Worm (Caenorhabditis elegans) whole organism, mixed stage, embryonic: Measurements from ENCODE around the gene Y48E1C.2.
A peak's percentile ranks its signal among the peaks of the same experiment; 100 is the strongest.

ENCODE experiments used
- mab-5 ChIP-seq: fragments of 150-350 bp; optimal IDR thresholded peaks from 2 replicates; lab custom pipeline; 2014; ENCODE audit warnings: missing biosample characterization, missing genetic modification characterization
- nhr-12 ChIP-seq: fragments of 150-350 bp; optimal IDR thresholded peaks from 2 replicates; lab custom pipeline; 2014; ENCODE audit warnings: missing biosample characterization, missing genetic modification characterization
- pha-4 ChIP-seq: fragments of 150-350 bp; optimal IDR thresholded peaks from 2 replicates; lab custom pipeline; 2018; ENCODE audit warnings: missing biosample characterization, missing genetic modification reagents, missing genetic modification characterization
- unc-120 ChIP-seq: sonication (generic microtip); optimal IDR thresholded peaks from 2 replicates; lab custom pipeline; 2017; ENCODE audit warnings: missing genetic modification characterization, missing compliant biosample characterization; ENCODE audit not compliant: poor library complexity, severe bottlenecking
- ztf-11 ChIP-seq: fragments of 150-350 bp; optimal IDR thresholded peaks from 2 replicates; lab custom pipeline; 2014; ENCODE audit warnings: missing biosample characterization, missing genetic modification characterization

DNA sequence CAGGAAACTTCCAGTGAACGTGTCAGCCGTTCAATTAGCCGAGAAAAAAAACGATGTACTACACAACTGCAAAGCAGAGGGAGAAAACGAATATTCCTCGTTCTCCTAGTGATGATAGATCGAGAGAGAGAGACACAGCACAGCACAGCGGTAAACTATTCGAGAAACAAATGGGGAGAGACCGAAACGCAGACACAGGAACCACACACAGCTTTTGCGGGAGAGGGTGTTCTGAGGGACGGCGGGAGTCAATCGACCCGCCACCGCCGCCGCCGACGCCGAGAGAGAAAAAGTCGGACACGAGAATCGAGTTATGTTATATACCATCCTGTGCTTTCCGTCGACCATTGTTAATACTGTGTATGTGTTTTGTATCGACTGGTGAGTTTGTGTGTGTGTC lies 32.3 kb downstream of the Y48E1C.2 start:
- peak; percentile 41 for TF ChIP-seq pha-4 (tag; lab: Kevin White, UChicago)
- no peak for TF ChIP-seq mab-5
- TF ChIP-seq unc-120 (tag; lab: Kevin White, UChicago), result peak; percentile 32
- TF ChIP-seq nhr-12 (tag; lab: Kevin White, UChicago), result no peak
- TF ChIP-seq ztf-11 (tag; lab: Kevin White, UChicago), result no peak
